Worm (Caenorhabditis elegans): ENCODE measurements around the gene C34H4.1.

DNA sequence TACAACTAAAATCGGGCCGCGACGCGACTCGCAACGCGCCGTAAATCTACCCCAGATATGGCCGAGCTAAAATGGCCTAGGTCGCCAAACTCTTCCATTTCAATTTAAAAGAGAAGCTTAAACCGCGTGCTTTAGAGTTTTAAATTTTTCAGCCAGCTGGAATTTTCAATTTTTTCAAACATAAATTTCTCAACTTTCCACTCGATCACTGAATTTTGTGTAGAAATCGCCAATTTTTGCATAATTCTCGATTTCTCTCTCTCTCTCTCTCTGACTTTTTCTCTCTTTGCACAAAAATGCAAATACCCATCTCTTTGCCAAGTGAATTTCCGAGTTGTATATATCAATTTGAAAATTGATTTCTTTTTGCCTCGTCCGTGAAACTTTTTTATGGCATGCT, 32.0 kb upstream of the C34H4.1 start, which contains the start of gene K03H6.1:
- TF ChIP-seq ZK546.5 (tag; optimal IDR thresholded peaks at IDR 0.05) (no peak), unc-39 (tag; optimal IDR thresholded peaks at IDR 0.05) (no peak), nhr-28 (tag; optimal IDR thresholded peaks at IDR 0.05) (no peak), elt-2 (tag; optimal IDR thresholded peaks at IDR 0.05) (no peak), fos-1 (tag; optimal IDR thresholded peaks at IDR 0.05) (no peak), lin-39 (tag; optimal IDR thresholded peaks at IDR 0.05) (no peak), fkh-10 (GFP tag; optimal IDR thresholded peaks at IDR 0.05) (no peak), ama-1 (optimal IDR thresholded peaks at IDR 0.05) (no peak), ceh-9 (tag; optimal IDR thresholded peaks at IDR 0.05) (no peak), ztf-4 (tag; optimal IDR thresholded peaks at IDR 0.05) (no peak), ceh-82 (tag; optimal IDR thresholded peaks at IDR 0.05) (no peak), nhr-76 (tag; optimal IDR thresholded peaks at IDR 0.05) (no peak)
